Worm (Caenorhabditis elegans) whole organism, mixed stage, embryonic: ENCODE data around the gene zchc-1A.

Experiments
- M03D4.4 ChIP-seq: sonication (generic microtip); optimal IDR thresholded peaks from 2 replicates; lab custom pipeline; 2017; ENCODE audit warnings: mild to moderate bottlenecking, missing genetic modification characterization, missing compliant biosample characterization
- bed-3 ChIP-seq: fragments of 200-800 bp; sonication (Bioruptor generic); optimal IDR thresholded peaks from 3 replicates; lab custom pipeline; 2018; ENCODE audit warnings: mild to moderate bottlenecking, missing genetic modification characterization, moderate library complexity, missing compliant biosample characterization
- blmp-1 ChIP-seq: fragments of 150-350 bp; optimal IDR thresholded peaks from 2 replicates; lab custom pipeline; 2014; ENCODE audit warnings: missing biosample characterization, missing genetic modification characterization
- ceh-39 ChIP-seq: fragments of 150-350 bp; optimal IDR thresholded peaks from 2 replicates; lab custom pipeline; 2014; ENCODE audit warnings: missing biosample characterization, missing genetic modification characterization
- ceh-83 ChIP-seq: fragments of 200-800 bp; sonication (Bioruptor generic); optimal IDR thresholded peaks from 2 replicates; lab custom pipeline; 2018; ENCODE audit warnings: mild to moderate bottlenecking, missing genetic modification characterization, missing compliant biosample characterization
- ces-1 ChIP-seq: fragments of 150-350 bp; optimal IDR thresholded peaks from 2 replicates; lab custom pipeline; 2014; ENCODE audit warnings: missing biosample characterization, missing genetic modification reagents, missing genetic modification characterization
- cnd-1 ChIP-seq: fragments of 200-800 bp; sonication (Bioruptor generic); optimal IDR thresholded peaks from 2 replicates; lab custom pipeline; 2018; ENCODE audit warnings: mild to moderate bottlenecking, missing genetic modification characterization, missing compliant biosample characterization
- drap-1 ChIP-seq: fragments of 200-800 bp; sonication (Bioruptor generic); optimal IDR thresholded peaks from 3 replicates; lab custom pipeline; 2018; ENCODE audit warnings: mild to moderate bottlenecking, missing genetic modification characterization, missing compliant biosample characterization
- elt-1 ChIP-seq: sonication (generic microtip); optimal IDR thresholded peaks from 2 replicates; lab custom pipeline; 2017; ENCODE audit warnings: missing genetic modification characterization, mild to moderate bottlenecking, missing compliant biosample characterization, antibody characterized with exemption, moderate library complexity, borderline replicate concordance; ENCODE audit not compliant: insufficient read depth
- elt-3 ChIP-seq: fragments of 150-350 bp; optimal IDR thresholded peaks from 2 replicates; lab custom pipeline; 2014; ENCODE audit warnings: missing biosample characterization, missing genetic modification characterization
- flh-1 ChIP-seq: fragments of 200-800 bp; sonication (Bioruptor generic); optimal IDR thresholded peaks from 2 replicates; lab custom pipeline; 2018; ENCODE audit warnings: mild to moderate bottlenecking, missing genetic modification characterization, moderate library complexity, missing compliant biosample characterization
- ham-2 ChIP-seq: fragments of 200-800 bp; sonication (Bioruptor generic); optimal IDR thresholded peaks from 2 replicates; lab custom pipeline; 2018; ENCODE audit warnings: mild to moderate bottlenecking, missing genetic modification characterization, missing compliant biosample characterization
- hlh-1 ChIP-seq: fragments of 150-350 bp; optimal IDR thresholded peaks from 2 replicates; lab custom pipeline; 2014; ENCODE audit warnings: missing biosample characterization, missing genetic modification reagents, missing genetic modification characterization
- lin-13 ChIP-seq: fragments of 150-350 bp; optimal IDR thresholded peaks from 2 replicates; lab custom pipeline; 2014; ENCODE audit warnings: missing biosample characterization, missing genetic modification characterization
- lin-32 ChIP-seq: fragments of 200-800 bp; sonication (Bioruptor generic); optimal IDR thresholded peaks from 2 replicates; lab custom pipeline; 2018; ENCODE audit warnings: mild to moderate bottlenecking, missing genetic modification characterization, missing compliant biosample characterization
- lsy-2 ChIP-seq: fragments of 150-350 bp; optimal IDR thresholded peaks from 2 replicates; lab custom pipeline; 2014; ENCODE audit warnings: missing biosample characterization, missing genetic modification characterization
- mab-5 ChIP-seq: fragments of 150-350 bp; optimal IDR thresholded peaks from 2 replicates; lab custom pipeline; 2014; ENCODE audit warnings: missing biosample characterization, missing genetic modification characterization
- mep-1 ChIP-seq: fragments of 150-350 bp; optimal IDR thresholded peaks from 2 replicates; lab custom pipeline; 2017; ENCODE audit warnings: missing biosample characterization, missing genetic modification reagents, missing genetic modification characterization, inconsistent platforms
- mls-2 ChIP-seq: sonication (generic microtip); optimal IDR thresholded peaks from 2 replicates; lab custom pipeline; 2016; ENCODE audit warnings: mild to moderate bottlenecking, missing genetic modification characterization, moderate library complexity, missing compliant biosample characterization
- nhr-12 ChIP-seq: fragments of 150-350 bp; optimal IDR thresholded peaks from 2 replicates; lab custom pipeline; 2014; ENCODE audit warnings: missing biosample characterization, missing genetic modification characterization
- nhr-2 ChIP-seq: fragments of 150-350 bp; optimal IDR thresholded peaks from 2 replicates; lab custom pipeline; 2014; ENCODE audit warnings: missing biosample characterization, missing genetic modification characterization
- nhr-28 ChIP-seq: fragments of 150-350 bp; optimal IDR thresholded peaks from 2 replicates; lab custom pipeline; 2014; ENCODE audit warnings: missing biosample characterization, missing genetic modification characterization
- pha-4 ChIP-seq: fragments of 150-350 bp; optimal IDR thresholded peaks from 2 replicates; lab custom pipeline; 2018; ENCODE audit warnings: missing biosample characterization, missing genetic modification reagents, missing genetic modification characterization
- sem-2 ChIP-seq: fragments of 200-800 bp; sonication (Bioruptor generic); optimal IDR thresholded peaks from 2 replicates; lab custom pipeline; 2018; ENCODE audit warnings: mild to moderate bottlenecking, missing genetic modification characterization, missing compliant biosample characterization
- snpc-4 ChIP-seq: fragments of 150-350 bp; optimal IDR thresholded peaks from 2 replicates; lab custom pipeline; 2014; ENCODE audit warnings: missing biosample characterization, missing genetic modification characterization
- sptf-1 ChIP-seq: sonication (generic microtip); optimal IDR thresholded peaks from 2 replicates; lab custom pipeline; 2017; ENCODE audit warnings: mild to moderate bottlenecking, missing genetic modification characterization, moderate library complexity, missing compliant biosample characterization
- tbx-8 ChIP-seq: fragments of 200-800 bp; sonication (Bioruptor generic); optimal IDR thresholded peaks from 2 replicates; lab custom pipeline; 2018; ENCODE audit warnings: mild to moderate bottlenecking, missing genetic modification characterization, moderate library complexity, missing compliant biosample characterization
- unc-39 ChIP-seq: fragments of 150-350 bp; optimal IDR thresholded peaks from 2 replicates; lab custom pipeline; 2014; ENCODE audit warnings: missing biosample characterization, missing genetic modification characterization
- unc-62 ChIP-seq: fragments of 150-350 bp; optimal IDR thresholded peaks from 2 replicates; lab custom pipeline; 2014; ENCODE audit warnings: missing biosample characterization, missing genetic modification reagents, missing genetic modification characterization
- ztf-11 ChIP-seq: fragments of 150-350 bp; optimal IDR thresholded peaks from 2 replicates; lab custom pipeline; 2014; ENCODE audit warnings: missing biosample characterization, missing genetic modification characterization

Gene zchc-1A

DNA sequence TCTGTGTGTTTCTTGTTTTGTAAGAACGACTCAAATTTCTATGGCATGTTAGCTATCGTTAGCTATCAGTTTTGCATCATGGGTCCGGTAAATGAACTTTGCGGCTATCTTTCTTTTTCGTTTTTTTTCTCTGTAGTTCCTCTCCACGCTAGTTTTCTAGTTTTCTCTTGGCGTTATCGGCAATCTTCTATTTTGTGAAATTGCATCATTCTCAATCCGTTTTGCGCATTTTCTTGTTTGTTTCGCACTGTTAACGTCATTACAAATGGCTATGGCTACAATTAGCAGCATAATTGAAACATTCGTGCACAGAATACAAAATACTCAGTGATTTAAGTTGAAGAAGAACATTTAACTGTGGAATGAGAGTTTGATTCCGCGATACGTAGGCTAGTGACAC is 38.9 kb downstream of the zchc-1A start:
- no peak for TF ChIP-seq hlh-1
- no peak for TF ChIP-seq ceh-83
- TF ChIP-seq flh-1 (GFP tag; lab: Kevin White, UChicago) = no peak
- TF ChIP-seq lin-13 (tag; lab: Kevin White, UChicago) = no peak
- no peak for TF ChIP-seq snpc-4
- no peak for TF ChIP-seq elt-3 (tag; lab: Kevin White, UChicago)
- TF ChIP-seq cnd-1 (tag; lab: Kevin White, UChicago) = no peak
- no peak for TF ChIP-seq unc-39 (tag; lab: Kevin White, UChicago)
- TF ChIP-seq mep-1 (tag; lab: Kevin White, UChicago) = no peak
- no peak for TF ChIP-seq nhr-28 (tag; lab: Kevin White, UChicago)

DNA sequence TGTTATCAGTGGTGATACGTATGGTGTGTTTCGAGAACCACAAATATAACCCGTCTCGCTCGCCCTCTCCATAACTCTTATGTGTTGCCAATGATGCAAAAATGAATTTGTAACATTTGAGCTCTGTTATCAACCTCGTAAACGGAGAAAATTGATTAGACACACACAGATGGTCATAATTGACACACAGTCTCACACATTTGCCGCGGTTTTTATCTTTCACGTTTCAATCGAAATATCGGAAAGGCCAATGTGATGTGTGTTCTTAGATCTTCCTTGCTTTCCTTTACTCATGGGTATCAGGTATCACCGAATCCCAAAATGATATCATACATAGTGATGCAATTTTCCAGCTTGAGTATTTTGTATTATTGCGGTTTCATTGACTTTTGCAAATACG is 39.4 kb downstream of the zchc-1A start:
- TF ChIP-seq lin-32 (no peak), ceh-83 (no peak), sem-2 (GFP tag; lab: Kevin White, UChicago) (no peak), M03D4.4 (no peak), ham-2 (no peak), sptf-1 (tag; lab: Kevin White, UChicago) (no peak), nhr-2 (no peak)

DNA sequence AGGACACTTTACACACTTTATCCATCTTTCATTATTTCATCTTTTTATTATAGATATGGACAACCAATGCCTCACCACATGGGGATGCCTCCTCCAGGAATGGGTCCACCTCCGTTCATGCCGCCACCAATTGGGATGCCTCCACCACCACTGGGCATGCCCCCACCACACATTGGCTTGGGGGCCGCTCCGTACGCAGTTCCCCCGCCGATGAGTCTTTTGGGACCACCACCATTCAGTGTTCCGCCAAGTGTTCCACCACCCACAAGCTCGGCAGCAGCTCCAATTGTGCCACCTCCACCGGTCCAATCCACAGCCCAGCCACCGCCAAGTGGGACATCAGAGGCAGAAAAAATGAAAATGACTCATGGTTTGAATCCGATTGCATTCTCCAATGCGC is 40.6 kb downstream of the zchc-1A start:
- TF ChIP-seq tbx-8 = no peak
- no peak for TF ChIP-seq nhr-28 (tag; lab: Kevin White, UChicago)
- no peak for TF ChIP-seq nhr-12 (tag; lab: Kevin White, UChicago)
- TF ChIP-seq elt-1 (tag; lab: Kevin White, UChicago) = no peak
- TF ChIP-seq lin-13 (tag; lab: Kevin White, UChicago) = no peak
- no peak for TF ChIP-seq unc-39 (tag; lab: Kevin White, UChicago)
- no peak for TF ChIP-seq hlh-1
- TF ChIP-seq cnd-1 (tag; lab: Kevin White, UChicago) = no peak
- TF ChIP-seq ces-1 = no peak
- TF ChIP-seq ztf-11 (tag; lab: Kevin White, UChicago) = no peak
- TF ChIP-seq flh-1 (GFP tag; lab: Kevin White, UChicago) = no peak
- TF ChIP-seq ceh-83 = no peak

DNA sequence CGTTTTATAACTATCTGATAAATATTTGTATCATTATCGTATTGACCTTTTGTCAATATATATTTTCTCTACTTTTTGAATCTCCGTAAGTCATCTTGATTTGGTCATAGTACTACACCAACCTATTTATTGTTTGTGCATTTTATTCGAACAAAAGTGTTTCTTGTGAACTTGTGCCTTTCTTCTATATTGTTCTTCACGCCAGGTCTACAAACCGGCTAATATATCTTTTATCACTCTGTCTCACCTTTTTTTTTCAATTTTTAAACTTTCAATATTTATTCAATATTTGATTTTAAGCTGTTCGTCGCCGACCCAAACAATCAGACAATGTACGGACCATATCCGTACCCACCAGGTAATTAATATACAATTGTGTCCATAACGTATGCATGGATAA is 41.9 kb downstream of the zchc-1A start, which contains the start of gene hrpa-2:
Gene hrpa-2, plus strand, starts transcription at position 301 of the 400 bp plus-strand sequence.
- TF ChIP-seq sptf-1 (tag; lab: Kevin White, UChicago) (no peak), mep-1 (tag; lab: Kevin White, UChicago) (no peak), ztf-11 (tag; lab: Kevin White, UChicago) (no peak), blmp-1 (tag; lab: Kevin White, UChicago) (no peak), drap-1 (no peak), ceh-83 (no peak), mab-5 (tag; lab: Kevin White, UChicago) (no peak), lsy-2 (tag; lab: Kevin White, UChicago) (no peak)

DNA sequence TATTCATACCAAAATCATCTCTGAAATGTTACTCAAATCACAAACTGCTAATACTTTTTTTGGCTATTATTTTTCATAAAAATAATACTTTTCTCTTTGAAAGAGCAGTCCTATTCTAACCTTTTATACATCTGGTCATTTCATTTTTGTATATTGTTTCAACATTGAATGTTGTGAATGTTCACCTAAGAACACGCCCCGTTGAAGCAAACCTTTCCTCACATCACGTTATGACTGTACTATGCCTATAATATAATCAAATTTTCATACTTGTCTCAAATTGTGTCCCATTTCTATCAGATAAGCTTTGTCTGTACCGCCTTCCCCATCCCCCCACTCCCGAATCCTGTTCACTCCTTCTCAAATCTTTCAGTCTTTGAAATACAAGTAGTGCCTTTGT is 44.2 kb downstream of the zchc-1A start:
- TF ChIP-seq ham-2 = no peak
- TF ChIP-seq bed-3 (GFP tag; lab: Kevin White, UChicago) = no peak
- no peak for TF ChIP-seq pha-4
- no peak for TF ChIP-seq nhr-2
- TF ChIP-seq mls-2 (tag; lab: Kevin White, UChicago) = no peak
- no peak for TF ChIP-seq ceh-39 (tag; lab: Kevin White, UChicago)

DNA sequence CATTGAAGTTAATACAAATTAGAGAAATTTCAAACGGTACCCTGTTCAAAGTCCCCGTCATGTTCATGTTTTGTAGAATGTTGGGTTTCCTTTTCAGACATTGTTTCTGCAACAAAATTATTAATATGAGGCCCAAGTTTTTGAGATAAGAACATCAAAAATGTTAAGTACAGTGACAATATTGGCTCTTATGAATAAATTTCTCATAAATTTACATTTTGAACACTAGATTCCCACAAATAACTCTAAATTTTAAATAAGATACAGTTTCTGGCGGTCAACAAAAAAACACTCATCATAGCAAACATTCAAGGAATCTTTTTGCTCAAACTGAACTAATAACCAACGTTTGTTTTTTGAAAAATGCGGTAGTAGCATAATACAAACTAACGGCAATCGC is 52.1 kb downstream of the zchc-1A start, which contains the start of gene H28G03.3:
Gene H28G03.3, minus strand, starts transcription at position 101 of the 400 bp plus-strand sequence.
- TF ChIP-seq ces-1 (no peak), ham-2 (no peak), pha-4 (no peak), unc-39 (tag; lab: Kevin White, UChicago) (no peak), lin-32 (no peak), unc-62 (GFP tag; lab: Kevin White, UChicago) (no peak), lsy-2 (tag; lab: Kevin White, UChicago) (no peak), ztf-11 (tag; lab: Kevin White, UChicago) (no peak), nhr-12 (tag; lab: Kevin White, UChicago) (no peak)
